Worm (Caenorhabditis elegans): ENCODE measurements around the gene C10G8.4.
A peak's percentile ranks its signal among the peaks of the same experiment; 100 is the strongest.

The C10G8.4 gene

ce11 chrV:5324566-5324965 is 12.8 kb downstream of the C10G8.4 start, which contains the start of gene ceh-33:
TSS of gene ceh-33 (minus strand) at chrV:5324666.
- TF ChIP-seq ceh-9 (tag; optimal IDR thresholded peaks at IDR 0.05) (no peak), fkh-2 (tag; optimal IDR thresholded peaks at IDR 0.05) (no peak)

ce11 chrV:5328314-5328713 is 16.6 kb downstream of the C10G8.4 start, which contains the start of gene C10G8.8:
TSS of gene C10G8.8 (minus strand) at chrV:5328414.
- TF ChIP-seq nhr-11 (tag; optimal IDR thresholded peaks at IDR 0.05): no peak
- TF ChIP-seq lsy-12 (tag; optimal IDR thresholded peaks at IDR 0.05): no peak
- TF ChIP-seq ceh-82 (tag; optimal IDR thresholded peaks at IDR 0.05): no peak
- no peak for TF ChIP-seq nhr-77 (tag; optimal IDR thresholded peaks at IDR 0.05)
- no peak for TF ChIP-seq eor-1 (tag; optimal IDR thresholded peaks at IDR 0.05)
- no peak for TF ChIP-seq ztf-4 (tag; optimal IDR thresholded peaks at IDR 0.05)
- TF ChIP-seq elt-1 (tag; optimal IDR thresholded peaks at IDR 0.05): no peak
- no peak for TF ChIP-seq fkh-2 (tag; optimal IDR thresholded peaks at IDR 0.05)
- no peak for TF ChIP-seq nhr-67 (tag; optimal IDR thresholded peaks at IDR 0.05)
- no peak for TF ChIP-seq jun-1 (tag; optimal IDR thresholded peaks at IDR 0.05)
- no peak for TF ChIP-seq elt-3 (tag; optimal IDR thresholded peaks at IDR 0.05)
- TF ChIP-seq skn-1 (tag; optimal IDR thresholded peaks at IDR 0.05): no peak

DNA sequence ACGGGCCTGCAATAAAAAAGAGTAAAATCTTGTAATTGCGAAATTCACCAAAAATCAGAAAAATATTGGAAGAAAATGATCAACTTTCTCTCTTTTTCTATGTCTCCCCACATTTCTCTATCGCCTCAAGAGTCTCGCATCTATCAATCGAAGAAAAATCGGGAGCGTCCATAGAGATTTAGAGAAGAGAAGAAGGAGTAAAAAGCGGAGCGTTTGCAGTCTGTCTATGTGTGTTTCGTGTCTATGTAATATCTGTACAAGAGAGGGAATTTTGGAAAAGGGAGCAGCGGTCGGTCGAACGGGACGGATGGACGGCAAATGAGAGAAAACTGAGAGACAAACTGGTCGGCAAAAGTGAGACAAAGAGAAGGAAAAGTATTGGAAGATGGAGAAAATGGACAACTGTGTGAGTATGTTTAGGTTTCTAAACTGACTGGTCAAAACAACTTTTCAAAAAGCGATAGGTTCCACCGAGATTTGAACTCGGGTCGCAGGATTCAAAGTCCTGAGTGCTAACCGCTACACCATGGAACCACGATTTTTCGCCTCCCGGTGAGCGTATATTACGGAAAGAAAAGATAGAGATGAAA is 18.0 kb downstream of the C10G8.4 start:
- TF ChIP-seq ceh-28 (tag; optimal IDR thresholded peaks at IDR 0.05): no peak
- peak; percentile 38 for TF ChIP-seq lin-39 (tag; optimal IDR thresholded peaks at IDR 0.05)
- TF ChIP-seq nhr-25 (tag; optimal IDR thresholded peaks at IDR 0.05): peak; percentile 20
- TF ChIP-seq ZK546.5 (tag; optimal IDR thresholded peaks at IDR 0.05): no peak
- peak; percentile 9 for TF ChIP-seq nhr-23 (tag; optimal IDR thresholded peaks at IDR 0.05)
- no peak for TF ChIP-seq fkh-10 (GFP tag; optimal IDR thresholded peaks at IDR 0.05)
- TF ChIP-seq snpc-4 (tag; optimal IDR thresholded peaks at IDR 0.05): peak; percentile 91
- TF ChIP-seq pha-4 (tag; optimal IDR thresholded peaks at IDR 0.05): peak; percentile 71
- TF ChIP-seq nhr-67 (tag; optimal IDR thresholded peaks at IDR 0.05): no peak
- TF ChIP-seq lin-15B (tag; optimal IDR thresholded peaks at IDR 0.05): peak; percentile 23
- TF ChIP-seq nhr-11 (tag; optimal IDR thresholded peaks at IDR 0.05): peak; percentile 10
- TF ChIP-seq hmg-11 (tag; optimal IDR thresholded peaks at IDR 0.05): peak; percentile 33
- no peak for TF ChIP-seq egl-5 (tag; optimal IDR thresholded peaks at IDR 0.05)
- no peak for TF ChIP-seq tbx-2 (tag; optimal IDR thresholded peaks at IDR 0.05)
- TF ChIP-seq jun-1 (tag; optimal IDR thresholded peaks at IDR 0.05): no peak
- TF ChIP-seq nhr-28 (tag; optimal IDR thresholded peaks at IDR 0.05): no peak
- no peak for TF ChIP-seq fos-1 (tag; optimal IDR thresholded peaks at IDR 0.05)
- TF ChIP-seq nhr-76 (tag; optimal IDR thresholded peaks at IDR 0.05): no peak
- TF ChIP-seq unc-39 (tag; optimal IDR thresholded peaks at IDR 0.05): no peak
- peak; percentile 48 for TF ChIP-seq nfya-1 (tag; optimal IDR thresholded peaks at IDR 0.05; ENCODE audit: insufficient read depth)
- no peak for TF ChIP-seq sea-2 (GFP tag; optimal IDR thresholded peaks at IDR 0.05)
- TF ChIP-seq pqm-1 (tag; optimal IDR thresholded peaks at IDR 0.05): peak; percentile 41
- no peak for TF ChIP-seq zag-1 (tag; optimal IDR thresholded peaks at IDR 0.05)
- TF ChIP-seq eor-1 (tag; optimal IDR thresholded peaks at IDR 0.05): no peak
- peak; percentile 58 for TF ChIP-seq elt-2 (tag; optimal IDR thresholded peaks at IDR 0.05)
- peak; percentile 92 for TF ChIP-seq fkh-2 (tag; optimal IDR thresholded peaks at IDR 0.05)
- TF ChIP-seq ztf-11 (tag; optimal IDR thresholded peaks at IDR 0.05): no peak
- TF ChIP-seq egl-27 (tag; optimal IDR thresholded peaks at IDR 0.05): no peak
- TF ChIP-seq unc-62 (GFP tag; optimal IDR thresholded peaks at IDR 0.05): no peak
- peak; percentile 38 for TF ChIP-seq lsy-12 (tag; optimal IDR thresholded peaks at IDR 0.05)
- TF ChIP-seq daf-12 (tag; optimal IDR thresholded peaks at IDR 0.05): no peak

ce11 chrV:5330967-5331366 is 19.2 kb downstream of the C10G8.4 start, which contains the start of gene srg-26:
TSS of gene srg-26 (plus strand) at chrV:5331267.
- TF ChIP-seq eor-1 (tag; optimal IDR thresholded peaks at IDR 0.05) (no peak), egl-27 (tag; optimal IDR thresholded peaks at IDR 0.05) (no peak), pqm-1 (tag; optimal IDR thresholded peaks at IDR 0.05) (no peak), mdl-1 (tag; optimal IDR thresholded peaks at IDR 0.05) (no peak), sea-2 (GFP tag; optimal IDR thresholded peaks at IDR 0.05) (no peak), jun-1 (tag; optimal IDR thresholded peaks at IDR 0.05) (no peak), nhr-67 (tag; optimal IDR thresholded peaks at IDR 0.05) (no peak), aly-2 (tag; optimal IDR thresholded peaks at IDR 0.05) (no peak), ZK546.5 (tag; optimal IDR thresholded peaks at IDR 0.05) (no peak), nhr-11 (tag; optimal IDR thresholded peaks at IDR 0.05) (no peak), unc-62 (GFP tag; optimal IDR thresholded peaks at IDR 0.05) (no peak)
